Fruit fly (Drosophila melanogaster) whole organism, adult: ENCODE results near the gene CG17292.
A peak's percentile ranks its signal among the peaks of the same experiment; 100 is the strongest.

ENCODE experiments used
- CG11617 ChIP-seq: fragments of 200-800 bp; sonication (Bioruptor generic); optimal IDR thresholded peaks from 2 replicates; lab custom pipeline; 2017; ENCODE audit warnings: mild to moderate bottlenecking, missing biosample characterization, missing genetic modification reagents, missing genetic modification characterization
- CG12768 ChIP-seq: fragments of 200-800 bp; sonication (Bioruptor generic); optimal IDR thresholded peaks from 2 replicates; lab custom pipeline; 2017; ENCODE audit warnings: missing biosample characterization, missing genetic modification characterization, mild to moderate bottlenecking, moderate library complexity, missing genetic modification reagents
- CG14711 ChIP-seq: fragments of 200-800 bp; sonication (Bioruptor generic); optimal IDR thresholded peaks from 2 replicates; lab custom pipeline; 2018; ENCODE audit warnings: missing biosample characterization, mild to moderate bottlenecking, missing genetic modification characterization, moderate library complexity
- CG1620 ChIP-seq: fragments of 200-800 bp; sonication (Bioruptor generic); optimal IDR thresholded peaks from 2 replicates; lab custom pipeline; 2016; ENCODE audit warnings: missing biosample characterization, missing genetic modification characterization
- CG33017 ChIP-seq: fragments of 200-800 bp; sonication (Bioruptor generic); optimal IDR thresholded peaks from 2 replicates; lab custom pipeline; 2018; ENCODE audit warnings: missing biosample characterization, mild to moderate bottlenecking, missing genetic modification characterization, moderate library complexity
- CG5204 ChIP-seq: fragments of 200-800 bp; sonication (Bioruptor generic); optimal IDR thresholded peaks from 2 replicates; lab custom pipeline; 2016; ENCODE audit warnings: missing biosample characterization, missing genetic modification characterization
- CG7045 ChIP-seq: fragments of 200-800 bp; sonication (Bioruptor generic); optimal IDR thresholded peaks from 2 replicates; lab custom pipeline; 2017; ENCODE audit warnings: missing biosample characterization, mild to moderate bottlenecking, missing genetic modification characterization
- CG7101 ChIP-seq: fragments of 200-800 bp; sonication (Bioruptor generic); optimal IDR thresholded peaks from 2 replicates; lab custom pipeline; 2018; ENCODE audit warnings: missing biosample characterization, mild to moderate bottlenecking, missing genetic modification characterization, moderate library complexity
- Clk ChIP-seq: fragments of 200-800 bp; sonication (Bioruptor generic); optimal IDR thresholded peaks from 2 replicates; lab custom pipeline; 2017; ENCODE audit warnings: missing biosample characterization, missing genetic modification characterization
- Crg-1 ChIP-seq: fragments of 200-800 bp; sonication (Bioruptor generic); optimal IDR thresholded peaks from 2 replicates; lab custom pipeline; 2016; ENCODE audit warnings: missing biosample characterization, missing genetic modification characterization
- Hr96 ChIP-seq: fragments of 200-800 bp; sonication (Bioruptor generic); optimal IDR thresholded peaks from 2 replicates; lab custom pipeline; 2016; ENCODE audit warnings: missing biosample characterization, missing genetic modification characterization
- Mnt ChIP-seq: fragments of 200-800 bp; sonication (Bioruptor generic); optimal IDR thresholded peaks from 2 replicates; lab custom pipeline; 2016; ENCODE audit warnings: missing biosample characterization, mild to moderate bottlenecking, missing genetic modification characterization
- bab1 ChIP-seq: fragments of 200-800 bp; sonication (Bioruptor generic); optimal IDR thresholded peaks from 3 replicates; lab custom pipeline; 2019; ENCODE audit warnings: missing biosample characterization, mild to moderate bottlenecking, missing genetic modification characterization, moderate library complexity
- cic ChIP-seq: fragments of 200-800 bp; sonication (Bioruptor generic); optimal IDR thresholded peaks from 2 replicates; lab custom pipeline; 2017; ENCODE audit warnings: missing biosample characterization, mild to moderate bottlenecking, missing genetic modification characterization, moderate library complexity
- cnc ChIP-seq, 2 experiments: fragments of >200 bp; optimal IDR thresholded peaks; 2 replicates each; lab custom pipeline; 2017
- kay ChIP-seq: fragments of 200-800 bp; sonication (Bioruptor generic); peaks from one replicate; lab custom pipeline; 2016; ENCODE audit warnings: missing biosample characterization, missing genetic modification characterization, borderline replicate concordance
- ovo ChIP-seq: fragments of 200-800 bp; sonication (Bioruptor generic); optimal IDR thresholded peaks from 2 replicates; lab custom pipeline; 2016; ENCODE audit warnings: missing biosample characterization, missing genetic modification characterization
- pad ChIP-seq: fragments of 200-800 bp; sonication (Bioruptor generic); optimal IDR thresholded peaks from 3 replicates; lab custom pipeline; 2017; ENCODE audit warnings: missing biosample characterization, missing genetic modification characterization, mild to moderate bottlenecking, moderate library complexity, missing genetic modification reagents
- tj ChIP-seq: fragments of 200-800 bp; sonication (Bioruptor generic); optimal IDR thresholded peaks from 3 replicates; lab custom pipeline; 2017; ENCODE audit warnings: missing biosample characterization, mild to moderate bottlenecking, missing genetic modification characterization, moderate library complexity
- toe ChIP-seq: fragments of 200-800 bp; sonication (Bioruptor generic); optimal IDR thresholded peaks from 2 replicates; lab custom pipeline; 2016; ENCODE audit warnings: missing biosample characterization, missing genetic modification characterization

CG17292 gene

dm6 chr2L:8362955-8363285, 7.3 kb upstream of the CG17292 start:
- TF ChIP-seq CG14711 (tag; lab: Kevin White, UChicago) (no peak), pad (GFP tag; lab: Kevin White, UChicago) (peak; percentile 6), CG11617 (GFP tag; lab: Kevin White, UChicago) (peak; percentile 48), toe (GFP tag; lab: Kevin White, UChicago) (no peak)

dm6 chr2L:8364006-8364956, 6.0 kb upstream of the CG17292 start, which contains the start of the genes RpS13 and CSN8:
TSS of gene RpS13 (minus strand) at chr2L:8364662.
TSS of gene CSN8 (plus strand) at chr2L:8364855.
- no peak for TF ChIP-seq CG33017
- no peak for TF ChIP-seq CG12768 (GFP tag; lab: Kevin White, UChicago)
- TF ChIP-seq CG14711 (tag; lab: Kevin White, UChicago), result peak; percentile 72
- no peak for TF ChIP-seq CG5204 (GFP tag; lab: Kevin White, UChicago)
- peak; percentile 46 for TF ChIP-seq CG11617 (GFP tag; lab: Kevin White, UChicago)
- TF ChIP-seq Crg-1 (GFP tag; lab: Kevin White, UChicago), result no peak
- TF ChIP-seq CG1620 (GFP tag; lab: Kevin White, UChicago), result peak; percentile 28
- peak; percentile 51 for TF ChIP-seq bab1 (GFP tag; lab: Kevin White, UChicago)
- no peak for TF ChIP-seq CG7045
- no peak for TF ChIP-seq ovo (GFP tag; lab: Kevin White, UChicago)
- TF ChIP-seq tj (GFP tag; lab: Kevin White, UChicago), result no peak
- TF ChIP-seq Clk (GFP tag; lab: Kevin White, UChicago), result no peak
- peak; percentile 37 for TF ChIP-seq cic (GFP tag; lab: Kevin White, UChicago)
- TF ChIP-seq CG7101 (tag; lab: Kevin White, UChicago), result peak; percentile 46
- peak; percentile 37 for TF ChIP-seq pad (GFP tag; lab: Kevin White, UChicago)
- TF ChIP-seq Mnt (GFP tag; lab: Kevin White, UChicago), result peak; percentile 96
- TF ChIP-seq toe (GFP tag; lab: Kevin White, UChicago), result peak; percentile 54
- peak; percentile 19 for TF ChIP-seq Hr96 (GFP tag; lab: Kevin White, UChicago)

dm6 chr2L:8365701-8366643, 4.3 kb upstream of the CG17292 start, which contains the start of gene Pp2A-29B:
TSS of gene Pp2A-29B (plus strand) at chr2L:8366038.
- TF ChIP-seq cnc (optimal IDR thresholded peaks at IDR 0.05; lab: Kevin White, UChicago) (no peak), ovo (GFP tag; lab: Kevin White, UChicago) (peak; percentile 58), CG7101 (tag; lab: Kevin White, UChicago) (peak; percentile 45), kay (GFP tag; lab: Kevin White, UChicago) (peak; percentile 66), CG33017 (peak; percentile 25), CG5204 (GFP tag; lab: Kevin White, UChicago) (no peak), Crg-1 (GFP tag; lab: Kevin White, UChicago) (peak; percentile 72), CG12768 (GFP tag; lab: Kevin White, UChicago) (no peak), CG14711 (tag; lab: Kevin White, UChicago) (peak; percentile 10), CG7045 (no peak), tj (GFP tag; lab: Kevin White, UChicago) (peak; percentile 34), bab1 (GFP tag; lab: Kevin White, UChicago) (no peak), pad (GFP tag; lab: Kevin White, UChicago) (peak; percentile 27), Clk (GFP tag; lab: Kevin White, UChicago) (no peak), cic (GFP tag; lab: Kevin White, UChicago) (peak; percentile 70), toe (GFP tag; lab: Kevin White, UChicago) (peak; percentile 86), Mnt (GFP tag; lab: Kevin White, UChicago) (peak; percentile 45), CG1620 (GFP tag; lab: Kevin White, UChicago) (peak; percentile 60), CG11617 (GFP tag; lab: Kevin White, UChicago) (peak; percentile 37), Hr96 (GFP tag; lab: Kevin White, UChicago) (peak; percentile 45)

- TF ChIP-seq bab1 (GFP tag; lab: Kevin White, UChicago) (peak; percentile 9), kay (GFP tag; lab: Kevin White, UChicago) (no peak), CG7101 (tag; lab: Kevin White, UChicago) (peak; percentile 17), pad (GFP tag; lab: Kevin White, UChicago) (no peak), Mnt (GFP tag; lab: Kevin White, UChicago) (no peak), CG11617 (GFP tag; lab: Kevin White, UChicago) (no peak), cic (GFP tag; lab: Kevin White, UChicago) (no peak), CG33017 (no peak), cnc (optimal IDR thresholded peaks at IDR 0.05; lab: Kevin White, UChicago) (no peak), Clk (GFP tag; lab: Kevin White, UChicago) (no peak), CG7045 (no peak), CG12768 (GFP tag; lab: Kevin White, UChicago) (peak; percentile 64), CG5204 (GFP tag; lab: Kevin White, UChicago) (no peak), Hr96 (GFP tag; lab: Kevin White, UChicago) (no peak), Crg-1 (GFP tag; lab: Kevin White, UChicago) (no peak), ovo (GFP tag; lab: Kevin White, UChicago) (no peak), tj (GFP tag; lab: Kevin White, UChicago) (no peak), toe (GFP tag; lab: Kevin White, UChicago) (peak; percentile 22), CG14711 (tag; lab: Kevin White, UChicago) (peak; percentile 29), CG1620 (GFP tag; lab: Kevin White, UChicago) (no peak)
These were observed 1.2 kb downstream of the CG17292 start for dm6 chr2L:8371354-8371937.
